Fruit fly (Drosophila melanogaster) whole organism, embryonic: ENCODE data around the gene Veneno.

Experiments
- Ada2b ChIP-seq: fragments of 200-800 bp; sonication (Bioruptor generic); IDR thresholded peaks from 2 replicates; pipeline ENCODE4 v1.3.6; 2022; ENCODE audit warnings: missing biosample characterization, missing genetic modification characterization
- Aef1 ChIP-seq: fragments of 200-800 bp; sonication (Bioruptor generic); IDR thresholded peaks from 3 replicates; pipeline ENCODE4 v1.3.6; 2022; ENCODE audit warnings: missing biosample characterization, missing genetic modification characterization
- Atf3 ChIP-seq: fragments of 200-800 bp; sonication (Bioruptor generic); optimal IDR thresholded peaks from 3 replicates; lab custom pipeline; 2016; ENCODE audit warnings: missing biosample characterization, missing genetic modification characterization
- Awh ChIP-seq: fragments of 200-800 bp; sonication (Bioruptor generic); IDR thresholded peaks from 2 replicates; pipeline ENCODE4, ENCODE4 v1.3.6; 2022; ENCODE audit warnings: missing biosample characterization, missing genetic modification characterization
- B-H1 ChIP-seq: fragments of 200-800 bp; sonication (Bioruptor generic); IDR thresholded peaks from 3 replicates; pipeline ENCODE4 v1.3.6; 2022; ENCODE audit warnings: missing biosample characterization, missing genetic modification characterization
- CG10147 ChIP-seq: fragments of 200-800 bp; sonication (Bioruptor generic); optimal IDR thresholded peaks from 2 replicates; lab custom pipeline; 2019; ENCODE audit warnings: missing biosample characterization, mild to moderate bottlenecking, missing genetic modification characterization, moderate library complexity
- CG10267 ChIP-seq: fragments of 200-800 bp; sonication (Bioruptor generic); optimal IDR thresholded peaks from 2 replicates; lab custom pipeline; 2018; ENCODE audit warnings: missing biosample characterization, mild to moderate bottlenecking, missing genetic modification characterization, moderate library complexity
- CG10321 ChIP-seq: fragments of 200-800 bp; sonication (Bioruptor generic); IDR thresholded peaks from 2 replicates; pipeline ENCODE4 v1.3.6; 2022; ENCODE audit warnings: missing biosample characterization, missing genetic modification characterization
- CG10543 ChIP-seq: fragments of 200-800 bp; sonication (Bioruptor generic); optimal IDR thresholded peaks from 3 replicates; lab custom pipeline; 2017; ENCODE audit warnings: missing biosample characterization, mild to moderate bottlenecking, missing genetic modification characterization, moderate library complexity
- CG11504 ChIP-seq: fragments of 200-800 bp; sonication (Bioruptor generic); optimal IDR thresholded peaks from 3 replicates; lab custom pipeline; 2019; ENCODE audit warnings: missing biosample characterization, mild to moderate bottlenecking, missing genetic modification characterization, moderate library complexity
- CG12219 ChIP-seq: fragments of 200-800 bp; sonication (Bioruptor generic); optimal IDR thresholded peaks from 3 replicates; lab custom pipeline; 2018; ENCODE audit warnings: missing biosample characterization, mild to moderate bottlenecking, missing genetic modification characterization
- CG12744 ChIP-seq: fragments of 200-800 bp; sonication (Bioruptor generic); optimal IDR thresholded peaks from 2 replicates; lab custom pipeline; 2016; ENCODE audit warnings: missing biosample characterization, missing genetic modification characterization
- CG12769 ChIP-seq: fragments of 200-800 bp; sonication (Bioruptor generic); optimal IDR thresholded peaks from 2 replicates; lab custom pipeline; 2019; ENCODE audit warnings: missing biosample characterization, mild to moderate bottlenecking, missing genetic modification characterization, moderate library complexity
- CG14050 ChIP-seq: fragments of 200-800 bp; sonication (Bioruptor generic); IDR thresholded peaks from 3 replicates; pipeline ENCODE4 v1.3.6; 2022; ENCODE audit warnings: missing biosample characterization, missing genetic modification characterization
- CG17568 ChIP-seq: fragments of 200-800 bp; sonication (Bioruptor generic); optimal IDR thresholded peaks from 2 replicates; lab custom pipeline; 2018; ENCODE audit warnings: missing biosample characterization, mild to moderate bottlenecking, missing genetic modification characterization, moderate library complexity
- CG17612 ChIP-seq: fragments of 200-800 bp; sonication (Bioruptor generic); IDR thresholded peaks from 2 replicates; pipeline ENCODE4 v1.3.6; 2022; ENCODE audit warnings: missing biosample characterization, missing genetic modification characterization
- CG31441 ChIP-seq: fragments of 200-800 bp; sonication (Bioruptor generic); IDR thresholded peaks from 2 replicates; pipeline ENCODE4 v1.3.6; 2022; ENCODE audit warnings: missing biosample characterization, missing genetic modification characterization
- CG3838 ChIP-seq: fragments of 200-800 bp; sonication (Bioruptor generic); optimal IDR thresholded peaks from 3 replicates; lab custom pipeline; 2016; ENCODE audit warnings: missing biosample characterization, missing genetic modification characterization
- CG42726 ChIP-seq: fragments of 200-800 bp; sonication (Bioruptor generic); IDR thresholded peaks from 2 replicates; pipeline ENCODE4 v1.3.6; 2022; ENCODE audit warnings: missing biosample characterization, missing genetic modification characterization; ENCODE audit not compliant: partially characterized antibody
- CG5245 ChIP-seq: fragments of 200-800 bp; sonication (Bioruptor generic); optimal IDR thresholded peaks from 3 replicates; lab custom pipeline; 2016; ENCODE audit warnings: missing biosample characterization, missing genetic modification characterization
- CG6654 ChIP-seq: fragments of 200-800 bp; sonication (Bioruptor generic); optimal IDR thresholded peaks from 2 replicates; lab custom pipeline; 2017; ENCODE audit warnings: missing biosample characterization, mild to moderate bottlenecking, missing genetic modification characterization
- CG9932 ChIP-seq: fragments of 200-800 bp; sonication (Bioruptor generic); IDR thresholded peaks from 2 replicates; pipeline ENCODE4 v1.3.6; 2022; ENCODE audit warnings: missing biosample characterization, missing genetic modification characterization
- Chrac-16 ChIP-seq: fragments of 200-800 bp; sonication (Bioruptor generic); optimal IDR thresholded peaks from 3 replicates; lab custom pipeline; 2016; ENCODE audit warnings: missing biosample characterization, missing genetic modification characterization
- CkIIα-i1 ChIP-seq: fragments of 200-800 bp; sonication (Bioruptor generic); IDR thresholded peaks from 2 replicates; pipeline ENCODE4 v1.3.6; 2022; ENCODE audit warnings: missing biosample characterization, missing genetic modification characterization
- H2.0 ChIP-seq: fragments of 200-800 bp; sonication (Bioruptor generic); IDR thresholded peaks from 2 replicates; pipeline ENCODE4 v1.3.6; 2022; ENCODE audit warnings: missing biosample characterization, missing genetic modification characterization
- HmgD ChIP-seq: fragments of 200-800 bp; sonication (Bioruptor generic); optimal IDR thresholded peaks from 3 replicates; lab custom pipeline; 2016; ENCODE audit warnings: missing biosample characterization, missing genetic modification characterization
- Hr3 ChIP-seq: fragments of 200-800 bp; sonication (Bioruptor generic); optimal IDR thresholded peaks from 3 replicates; lab custom pipeline; 2016; ENCODE audit warnings: missing biosample characterization, missing genetic modification characterization
- Max ChIP-seq: fragments of 200-800 bp; sonication (Bioruptor generic); optimal IDR thresholded peaks from 2 replicates; lab custom pipeline; 2016; ENCODE audit warnings: missing biosample characterization, mild to moderate bottlenecking, missing genetic modification characterization
- Meics ChIP-seq: fragments of 200-800 bp; sonication (Bioruptor generic); optimal IDR thresholded peaks from 2 replicates; lab custom pipeline; 2017; ENCODE audit warnings: missing biosample characterization, mild to moderate bottlenecking, missing genetic modification characterization
- NK7.1 ChIP-seq: fragments of 200-800 bp; sonication (Bioruptor generic); optimal IDR thresholded peaks from 3 replicates; lab custom pipeline; 2016; ENCODE audit warnings: missing biosample characterization, missing genetic modification characterization
- Vsx1 ChIP-seq: fragments of 200-800 bp; sonication (Bioruptor generic); optimal IDR thresholded peaks from 2 replicates; lab custom pipeline; 2017; ENCODE audit warnings: missing biosample characterization, mild to moderate bottlenecking, missing genetic modification characterization, missing genetic modification reagents
- abd-A ChIP-seq: fragments of 200-800 bp; sonication (Bioruptor generic); optimal IDR thresholded peaks from 3 replicates; lab custom pipeline; 2019; ENCODE audit warnings: missing biosample characterization, mild to moderate bottlenecking, missing genetic modification characterization, moderate library complexity
- caup ChIP-seq: fragments of 200-800 bp; sonication (Bioruptor generic); optimal IDR thresholded peaks from 3 replicates; lab custom pipeline; 2017; ENCODE audit warnings: missing biosample characterization, mild to moderate bottlenecking, missing genetic modification characterization, moderate library complexity; ENCODE audit not compliant: severe bottlenecking
- chinmo ChIP-seq: fragments of 200-800 bp; sonication (Bioruptor generic); IDR thresholded peaks from 4 replicates; pipeline ENCODE4 v1.3.6; 2022; ENCODE audit warnings: missing biosample characterization, missing genetic modification characterization; ENCODE audit not compliant: partially characterized antibody
- chm ChIP-seq: fragments of 200-800 bp; sonication (Bioruptor generic); IDR thresholded peaks from 2 replicates; pipeline ENCODE4 v1.3.6; 2022; ENCODE audit warnings: missing biosample characterization, missing genetic modification characterization
- esg ChIP-seq: fragments of 200-800 bp; sonication (Bioruptor generic); conservative IDR thresholded peaks from 2 replicates; pipeline ENCODE4 v1.3.6; 2022; ENCODE audit warnings: missing biosample characterization, missing genetic modification characterization
- gem ChIP-seq: fragments of 200-800 bp; sonication (Bioruptor generic); optimal IDR thresholded peaks from 2 replicates; lab custom pipeline; 2019; ENCODE audit warnings: missing biosample characterization, mild to moderate bottlenecking, missing genetic modification characterization, moderate library complexity
- gfzf ChIP-seq: fragments of 200-800 bp; sonication (Bioruptor generic); optimal IDR thresholded peaks from 2 replicates; lab custom pipeline; 2016; ENCODE audit warnings: missing biosample characterization, mild to moderate bottlenecking, missing genetic modification characterization, moderate library complexity
- gsb-n ChIP-seq: fragments of 200-800 bp; sonication (Bioruptor generic); optimal IDR thresholded peaks from 3 replicates; lab custom pipeline; 2018; ENCODE audit warnings: missing biosample characterization, mild to moderate bottlenecking, missing genetic modification characterization
- lbe ChIP-seq: fragments of 200-800 bp; sonication (Bioruptor generic); optimal IDR thresholded peaks from 2 replicates; lab custom pipeline; 2016; ENCODE audit warnings: missing biosample characterization, mild to moderate bottlenecking, missing genetic modification characterization
- mam ChIP-seq: fragments of 200-800 bp; sonication (Bioruptor generic); optimal IDR thresholded peaks from 3 replicates; lab custom pipeline; 2016; ENCODE audit warnings: missing biosample characterization, missing genetic modification characterization
- mld ChIP-seq: fragments of 200-800 bp; sonication (Bioruptor generic); IDR thresholded peaks from 3 replicates; pipeline ENCODE4 v1.3.6; 2022; ENCODE audit warnings: missing biosample characterization, missing genetic modification characterization; ENCODE audit not compliant: partially characterized antibody
- oc ChIP-seq: fragments of 200-800 bp; sonication (Bioruptor generic); optimal IDR thresholded peaks from 2 replicates; lab custom pipeline; 2018; ENCODE audit warnings: missing biosample characterization, mild to moderate bottlenecking, missing genetic modification characterization, moderate library complexity
- org-1 ChIP-seq: fragments of 200-800 bp; sonication (Bioruptor generic); optimal IDR thresholded peaks from 2 replicates; lab custom pipeline; 2017; ENCODE audit warnings: missing biosample characterization, missing genetic modification characterization
- row ChIP-seq: fragments of 200-800 bp; sonication (Bioruptor generic); IDR thresholded peaks from 3 replicates; pipeline ENCODE4 v1.3.6; 2022; ENCODE audit warnings: missing biosample characterization, missing genetic modification characterization
- sob ChIP-seq: fragments of 200-800 bp; sonication (Bioruptor generic); IDR thresholded peaks from 2 replicates; pipeline ENCODE4 v1.3.6; 2022; ENCODE audit warnings: missing biosample characterization, missing genetic modification characterization
- tio ChIP-seq: fragments of 200-800 bp; sonication (Bioruptor generic); optimal IDR thresholded peaks from 2 replicates; lab custom pipeline; 2017; ENCODE audit warnings: missing biosample characterization, missing genetic modification characterization, inconsistent platforms
- tll ChIP-seq, 2 experiments: fragments of 200-800 bp in 1 of 2; fragments of >200 bp in 1 of 2; sonication (Bioruptor generic) in 1 of 2; optimal IDR thresholded peaks; 2 replicates each; lab custom pipeline; 2017 to 2019; ENCODE audit warnings: missing biosample characterization in 2 of 2, missing genetic modification characterization in 2 of 2, mild to moderate bottlenecking in 1 of 2, moderate library complexity in 1 of 2
- tna ChIP-seq: fragments of 200-800 bp; sonication (Bioruptor generic); IDR thresholded peaks from 2 replicates; pipeline ENCODE4 v1.3.6; 2022; ENCODE audit warnings: missing biosample characterization, missing genetic modification characterization; ENCODE audit not compliant: partially characterized antibody
- ttk ChIP-seq: fragments of 200-800 bp; sonication (Bioruptor generic); IDR thresholded peaks from 2 replicates; pipeline ENCODE4 v2.1.2; 2022; ENCODE audit warnings: missing biosample characterization, missing genetic modification characterization

Gene Veneno

DNA sequence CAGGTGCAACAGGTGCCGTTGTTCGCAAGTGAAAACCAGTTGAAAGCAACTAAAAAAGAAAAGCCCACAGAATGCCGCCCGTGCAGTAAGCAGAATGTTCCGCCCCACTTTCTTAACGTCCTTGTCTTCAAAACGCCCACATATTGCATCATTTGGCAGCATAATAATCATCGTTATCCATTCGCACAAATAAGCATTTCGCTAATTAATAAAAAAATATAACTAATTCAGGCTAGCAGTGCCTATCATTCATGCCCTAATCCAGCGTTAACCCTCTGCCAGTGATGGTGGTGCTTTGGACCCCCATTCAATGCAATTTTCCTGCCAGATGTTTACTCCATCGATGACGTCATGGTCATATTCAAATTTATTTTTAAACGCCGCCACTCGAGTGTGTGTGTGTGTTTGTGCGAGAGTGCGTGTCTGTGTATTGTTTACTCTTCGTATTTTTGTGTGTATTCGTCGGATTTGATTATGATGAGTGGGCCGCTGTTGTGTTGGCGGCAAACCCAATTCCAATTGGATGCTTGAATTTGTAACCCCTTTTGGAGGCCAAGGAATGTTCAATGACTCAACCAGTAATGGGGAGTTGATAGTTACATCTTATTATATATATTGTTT is 4.9 kb downstream of the Veneno start (continued):
- no peak for TF ChIP-seq Ada2b (GFP tag; lab: Robert Waterston, UW)
- peak; percentile 28 for TF ChIP-seq oc (tag; lab: Kevin White, UChicago)
- no peak for TF ChIP-seq mam
- no peak for TF ChIP-seq chm (GFP tag; lab: Robert Waterston, UW)
- TF ChIP-seq chinmo (GFP tag; lab: Robert Waterston, UW): peak; percentile 85; the same call in 2 of the 4 replicates
- no peak for TF ChIP-seq Chrac-16 (GFP tag; lab: Kevin White, UChicago)
- no peak for TF ChIP-seq gsb-n (tag; lab: Kevin White, UChicago)
- no peak for TF ChIP-seq Hr3
- peak; percentile 40 for TF ChIP-seq Atf3
- TF ChIP-seq CG10543 (GFP tag; lab: Kevin White, UChicago): peak; percentile 71
- no peak for TF ChIP-seq HmgD (GFP tag; lab: Kevin White, UChicago)
- TF ChIP-seq abd-A (tag; lab: Kevin White, UChicago): no peak
- no peak for TF ChIP-seq mld (GFP tag; lab: Robert Waterston, UW)
- no peak; the same call in 1 of the 2 replicates for TF ChIP-seq CG9932 (GFP tag; lab: Robert Waterston, UW)
- no peak for TF ChIP-seq H2.0 (GFP tag; lab: Robert Waterston, UW)
- TF ChIP-seq CG10321 (GFP tag; lab: Robert Waterston, UW): no peak
- no peak for TF ChIP-seq Meics
- TF ChIP-seq Awh (GFP tag; lab: Robert Waterston, UW): no peak
- TF ChIP-seq tio (GFP tag; lab: Kevin White, UChicago): no peak
- TF ChIP-seq CG31441 (GFP tag; lab: Robert Waterston, UW): no peak
- TF ChIP-seq CG12769: peak; percentile 40
- TF ChIP-seq tll (GFP tag; optimal IDR thresholded peaks at IDR 0.05; lab: Kevin White, UChicago): no peak
- no peak for TF ChIP-seq esg (GFP tag; lab: Robert Waterston, UW)
- TF ChIP-seq NK7.1 (GFP tag; lab: Kevin White, UChicago): no peak
- TF ChIP-seq CG17568: no peak
- no peak for TF ChIP-seq CG5245 (GFP tag; lab: Kevin White, UChicago)
- TF ChIP-seq gfzf (GFP tag; lab: Kevin White, UChicago): no peak
- TF ChIP-seq sob (GFP tag; lab: Robert Waterston, UW): no peak
- no peak for TF ChIP-seq CG10267
- no peak for TF ChIP-seq CG11504 (tag; lab: Kevin White, UChicago)
- TF ChIP-seq CkIIα-i1 (GFP tag; lab: Robert Waterston, UW): no peak
- no peak for TF ChIP-seq CG6654 (GFP tag; lab: Kevin White, UChicago)
- TF ChIP-seq CG14050 (GFP tag; lab: Robert Waterston, UW): no peak
- TF ChIP-seq tna (GFP tag; lab: Robert Waterston, UW): no peak
- TF ChIP-seq caup (GFP tag; lab: Kevin White, UChicago): no peak
- TF ChIP-seq Aef1 (GFP tag; lab: Robert Waterston, UW): no peak
- TF ChIP-seq row: 0 out of 3 replicates have a peak, but pooled peaks have one; percentile 2
- no peak for TF ChIP-seq CG42726 (GFP tag; lab: Robert Waterston, UW)
- no peak for TF ChIP-seq ttk (GFP tag; lab: Robert Waterston, UW)
- no peak for TF ChIP-seq B-H1
- no peak for TF ChIP-seq CG17612 (GFP tag; lab: Robert Waterston, UW)
- TF ChIP-seq org-1: no peak
- TF ChIP-seq gem (tag; lab: Kevin White, UChicago): no peak
- no peak for TF ChIP-seq CG3838 (GFP tag; lab: Kevin White, UChicago)
- TF ChIP-seq Max (GFP tag; lab: Kevin White, UChicago): peak; percentile 2
- no peak for TF ChIP-seq CG12744 (GFP tag; lab: Kevin White, UChicago)
- TF ChIP-seq Vsx1 (GFP tag; lab: Kevin White, UChicago): no peak
- TF ChIP-seq CG10147 (GFP tag; lab: Kevin White, UChicago): no peak
- no peak for TF ChIP-seq lbe (GFP tag; lab: Kevin White, UChicago)
- TF ChIP-seq CG12219 (GFP tag; lab: Kevin White, UChicago): no peak
